Worm (Caenorhabditis elegans) whole organism, L4 larva: ENCODE results near the gene clec-179.

ENCODE experiments used
- aha-1 ChIP-seq: fragments of 150-350 bp; peaks from one replicate; lab custom pipeline; 2014; ENCODE audit warnings: missing biosample characterization, missing genetic modification characterization
- ceh-44 ChIP-seq: fragments of 200-800 bp; sonication (Bioruptor generic); IDR thresholded peaks from 2 replicates; pipeline ENCODE4 v1.3.6; 2022; ENCODE audit warnings: missing genetic modification reagents, missing genetic modification characterization, missing compliant biosample characterization
- ceh-82 ChIP-seq: sonication (generic microtip); optimal IDR thresholded peaks from 2 replicates; lab custom pipeline; 2017; ENCODE audit warnings: missing biosample characterization, missing genetic modification characterization
- lin-13 ChIP-seq: fragments of 150-350 bp; optimal IDR thresholded peaks from 2 replicates; lab custom pipeline; 2014; ENCODE audit warnings: missing biosample characterization, missing genetic modification reagents, missing genetic modification characterization
- lsy-2 ChIP-seq, 2 experiments: fragments of 150-350 bp in 1 of 2; sonication (generic microtip) in 1 of 2; optimal IDR thresholded peaks; 2 replicates each; lab custom pipeline; 2014 to 2017; ENCODE audit warnings: missing biosample characterization in 2 of 2, missing genetic modification characterization in 2 of 2
- madf-5 ChIP-seq, 2 experiments: fragments of 200-800 bp; sonication (Bioruptor generic); IDR thresholded peaks; 2 replicates each; pipeline ENCODE4 v1.3.6; 2022; ENCODE audit warnings: missing compliant biosample characterization in 2 of 2, missing genetic modification characterization in 2 of 2

The clec-179 gene

DNA sequence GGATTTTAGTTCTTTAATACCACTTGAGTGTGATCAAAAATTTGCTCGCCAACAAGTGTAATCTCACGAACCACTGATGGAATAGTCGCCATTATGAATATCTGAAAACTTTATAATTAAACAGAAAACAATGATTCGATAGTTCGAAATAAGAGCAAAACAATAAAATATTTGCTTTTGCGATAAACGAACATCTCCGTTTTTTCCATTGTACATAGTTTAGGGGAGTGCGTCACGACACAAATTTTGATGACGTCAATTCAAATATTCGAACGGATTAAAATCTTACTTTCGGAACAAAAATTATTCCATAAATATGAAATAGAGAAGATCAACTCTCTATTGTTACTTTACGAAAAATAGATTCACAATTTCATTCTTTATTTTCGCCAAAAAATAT is 50.5 kb downstream of the clec-179 start, which contains the start of gene mutd-1:
TSS of gene mutd-1 (minus strand) at position 101 of the 400 bp plus-strand sequence.
- TF ChIP-seq madf-5 (GFP tag; IDR thresholded peaks at IDR 0.05; lab: Robert Waterston, UW) (no peak), aha-1 (peak; percentile 1), lin-13 (no peak), ceh-82 (tag; lab: Kevin White, UChicago) (no peak), ceh-44 (GFP tag; lab: Robert Waterston, UW) (no peak), lsy-2 (tag; optimal IDR thresholded peaks at IDR 0.05; lab: Kevin White, UChicago) (peak in 1 of 2 experiments; percentile 6)
- TF ChIP-seq, all 104 proteins: peak for 2
